Worm (Caenorhabditis elegans): ENCODE data around the gene sir-2.2.

- TF ChIP-seq W03F9.2 (tag; optimal IDR thresholded peaks at IDR 0.05) (no peak), him-1 (tag; optimal IDR thresholded peaks at IDR 0.05) (no peak), dao-5 (tag; optimal IDR thresholded peaks at IDR 0.05) (no peak)
Observed at ce11 chrX:13324326-13324725, 3.5 kb upstream of the sir-2.2 start.

Measured in whole organism, L4/young adult.